Fruit fly (Drosophila melanogaster) whole organism, pupa: ENCODE results near the gene CG7044.

Experiments
- CG10348 ChIP-seq: fragments of 200-800 bp; sonication (Bioruptor generic); IDR thresholded peaks from 2 replicates; pipeline ENCODE4 v1.3.6; 2022; ENCODE audit warnings: missing biosample characterization, missing genetic modification characterization
- CG13204 ChIP-seq: fragments of 200-800 bp; sonication (Bioruptor generic); optimal IDR thresholded peaks from 2 replicates; lab custom pipeline; 2018; ENCODE audit warnings: missing biosample characterization, mild to moderate bottlenecking, missing genetic modification characterization, moderate library complexity

dm6 chr3R:21073141-21073540, 28.4 kb downstream of the CG7044 start, which contains the start of gene r-l:
- TF ChIP-seq CG13204 (GFP tag; lab: Kevin White, UChicago) = no peak
- TF ChIP-seq CG10348 (GFP tag; lab: Robert Waterston, UW) = no peak
